Worm (Caenorhabditis elegans) whole organism, L1 larva: ENCODE data around the gene pah-1.

Experiments
- F16B12.6 ChIP-seq: fragments of 150-350 bp; optimal IDR thresholded peaks from 2 replicates; lab custom pipeline; 2014; ENCODE audit warnings: missing biosample characterization, missing genetic modification characterization
- ama-1 ChIP-seq: fragments of 150-350 bp; optimal IDR thresholded peaks from 2 replicates; lab custom pipeline; 2014
- ces-1 ChIP-seq: fragments of 150-350 bp; optimal IDR thresholded peaks from 2 replicates; lab custom pipeline; 2014; ENCODE audit warnings: missing biosample characterization, missing genetic modification reagents, missing genetic modification characterization
- lin-14 ChIP-seq: fragments of 200-800 bp; sonication (Bioruptor generic); optimal IDR thresholded peaks from 2 replicates; lab custom pipeline; 2018; ENCODE audit warnings: mild to moderate bottlenecking, missing genetic modification characterization, moderate library complexity, missing compliant biosample characterization
- lin-35 ChIP-seq, 2 experiments: fragments of 150-350 bp; optimal IDR thresholded peaks; 2 replicates each; lab custom pipeline; 2014; ENCODE audit warnings: missing biosample characterization in 2 of 2, missing genetic modification characterization in 2 of 2, missing genetic modification reagents in 2 of 2
- lsy-2 ChIP-seq, 2 experiments: fragments of 150-350 bp; optimal IDR thresholded peaks; 2 replicates each; lab custom pipeline; 2014; ENCODE audit warnings: missing biosample characterization in 2 of 2, missing genetic modification characterization in 2 of 2
- mdl-1 ChIP-seq, 2 experiments: fragments of 150-350 bp; optimal IDR thresholded peaks; 2 replicates each; lab custom pipeline; 2014 to 2017; ENCODE audit warnings: missing biosample characterization in 2 of 2, missing genetic modification characterization in 2 of 2, inconsistent platforms in 1 of 2
- nhr-11 ChIP-seq: fragments of 150-350 bp; optimal IDR thresholded peaks from 2 replicates; lab custom pipeline; 2014; ENCODE audit warnings: missing biosample characterization, missing genetic modification characterization
- nhr-28 ChIP-seq: fragments of 150-350 bp; optimal IDR thresholded peaks from 2 replicates; lab custom pipeline; 2014; ENCODE audit warnings: missing biosample characterization, missing genetic modification characterization
- sox-4 ChIP-seq: sonication (generic microtip); optimal IDR thresholded peaks from 2 replicates; lab custom pipeline; 2016; ENCODE audit warnings: missing genetic modification characterization, missing compliant biosample characterization
- unc-62 ChIP-seq: fragments of 150-350 bp; optimal IDR thresholded peaks from 2 replicates; lab custom pipeline; 2014; ENCODE audit warnings: missing biosample characterization, missing genetic modification reagents, missing genetic modification characterization
- ztf-11 ChIP-seq, 2 experiments: sonication (generic microtip); optimal IDR thresholded peaks; 2 replicates each; lab custom pipeline; 2016 to 2017; ENCODE audit warnings: missing genetic modification characterization in 2 of 2, missing biosample characterization in 1 of 2, missing compliant biosample characterization in 1 of 2

- TF ChIP-seq ces-1 (GFP tag; lab: Kevin White, UChicago) (no peak), lsy-2 (tag; optimal IDR thresholded peaks at IDR 0.05; lab: Kevin White, UChicago) (no peak), sox-4 (tag; lab: Kevin White, UChicago) (no peak), unc-62 (GFP tag; lab: Kevin White, UChicago) (no peak), lin-35 (GFP tag; optimal IDR thresholded peaks at IDR 0.05; lab: Kevin White, UChicago) (no peak), mdl-1 (tag; optimal IDR thresholded peaks at IDR 0.05; lab: Kevin White, UChicago) (no peak), ztf-11 (tag; optimal IDR thresholded peaks at IDR 0.05; lab: Kevin White, UChicago) (no peak), ama-1 (no peak), nhr-28 (tag; lab: Kevin White, UChicago) (no peak), nhr-11 (tag; lab: Kevin White, UChicago) (no peak), lin-14 (no peak), F16B12.6 (no peak)
These were observed 51.8 kb downstream of the pah-1 start, which contains the start of the genes rab-21 and T01B7.13 for ce11 chrII:8714913-8715447.
